Worm (Caenorhabditis elegans) whole organism, L1 larva: Measurements from ENCODE around the gene usp-4.

Experiments
- C04F5.9 ChIP-seq: sonication (generic microtip); optimal IDR thresholded peaks from 2 replicates; lab custom pipeline; 2016; ENCODE audit warnings: missing genetic modification characterization, missing compliant biosample characterization
- F16B12.6 ChIP-seq: fragments of 150-350 bp; optimal IDR thresholded peaks from 2 replicates; lab custom pipeline; 2014; ENCODE audit warnings: missing biosample characterization, missing genetic modification characterization
- Y116A8C.19 ChIP-seq: sonication (generic microtip); optimal IDR thresholded peaks from 2 replicates; lab custom pipeline; 2016; ENCODE audit warnings: missing compliant biosample characterization, missing genetic modification characterization, borderline replicate concordance
- aha-1 ChIP-seq: fragments of 150-350 bp; optimal IDR thresholded peaks from 2 replicates; lab custom pipeline; 2014; ENCODE audit warnings: missing biosample characterization, missing genetic modification characterization
- ama-1 ChIP-seq: fragments of 150-350 bp; optimal IDR thresholded peaks from 2 replicates; lab custom pipeline; 2014
- ceh-63 ChIP-seq: fragments of 200-800 bp; sonication (Bioruptor generic); optimal IDR thresholded peaks from 2 replicates; lab custom pipeline; 2018; ENCODE audit warnings: mild to moderate bottlenecking, missing genetic modification characterization, missing compliant biosample characterization
- ceh-82 ChIP-seq, 3 experiments: fragments of 150-350 bp in 1 of 3; sonication (generic microtip) in 2 of 3; optimal IDR thresholded peaks; 2 replicates each; lab custom pipeline; 2014 to 2017; ENCODE audit warnings: missing biosample characterization in 3 of 3, missing genetic modification characterization in 3 of 3
- ces-1 ChIP-seq: fragments of 150-350 bp; optimal IDR thresholded peaks from 2 replicates; lab custom pipeline; 2014; ENCODE audit warnings: missing biosample characterization, missing genetic modification reagents, missing genetic modification characterization
- dpl-1 ChIP-seq, 3 experiments: fragments of 150-350 bp in 2 of 3; sonication (generic microtip) in 1 of 3; optimal IDR thresholded peaks; 2 replicates each; lab custom pipeline; 2014 to 2017; ENCODE audit warnings: missing biosample characterization in 3 of 3, missing genetic modification characterization in 3 of 3, missing genetic modification reagents in 3 of 3
- efl-1 ChIP-seq, 4 experiments: fragments of 150-350 bp; optimal IDR thresholded peaks in 3 of 4; peaks in 1 of 4; 1 replicate in 1 of 4; 2 replicates in 3 of 4; lab custom pipeline; 2014; ENCODE audit warnings: missing biosample characterization in 2 of 4, missing genetic modification characterization in 2 of 4, missing genetic modification reagents in 2 of 4
- efl-3 ChIP-seq: fragments of 200-800 bp; sonication (Bioruptor generic); optimal IDR thresholded peaks from 2 replicates; lab custom pipeline; 2018; ENCODE audit warnings: mild to moderate bottlenecking, missing genetic modification characterization, missing compliant biosample characterization
- egl-13 ChIP-seq: sonication (generic microtip); optimal IDR thresholded peaks from 2 replicates; lab custom pipeline; 2016; ENCODE audit warnings: missing genotype, missing genetic modification reagents, missing genetic modification characterization, missing compliant biosample characterization
- egl-27 ChIP-seq, 2 experiments: fragments of 150-350 bp in 1 of 2; sonication (generic microtip); optimal IDR thresholded peaks; 3 replicates each; lab custom pipeline; 2017 to 2018; ENCODE audit warnings: missing biosample characterization in 2 of 2, missing genetic modification characterization in 2 of 2, missing genetic modification reagents in 2 of 2
- elt-2 ChIP-seq: sonication (generic microtip); optimal IDR thresholded peaks from 2 replicates; lab custom pipeline; 2016; ENCODE audit warnings: missing genetic modification characterization, mild to moderate bottlenecking, inconsistent platforms, missing compliant biosample characterization, missing genetic modification reagents
- fkh-8 ChIP-seq: sonication (generic microtip); optimal IDR thresholded peaks from 2 replicates; lab custom pipeline; 2016; ENCODE audit warnings: mild to moderate bottlenecking, missing genetic modification characterization, missing compliant biosample characterization
- fos-1 ChIP-seq: fragments of 150-350 bp; optimal IDR thresholded peaks from 2 replicates; lab custom pipeline; 2014; ENCODE audit warnings: missing biosample characterization, missing genetic modification characterization
- hlh-4 ChIP-seq: sonication (generic microtip); optimal IDR thresholded peaks from 2 replicates; lab custom pipeline; 2016; ENCODE audit warnings: mild to moderate bottlenecking, missing genetic modification characterization, missing compliant biosample characterization
- hpl-2 ChIP-seq: fragments of 150-350 bp; optimal IDR thresholded peaks from 2 replicates; lab custom pipeline; 2014; ENCODE audit warnings: missing biosample characterization, missing genetic modification reagents, missing genetic modification characterization
- isw-1 ChIP-seq: fragments of 200-800 bp; sonication (Bioruptor generic); IDR thresholded peaks from 2 replicates; pipeline ENCODE4 v1.3.6; 2022; ENCODE audit warnings: missing genetic modification characterization, missing compliant biosample characterization
- lin-14 ChIP-seq: fragments of 200-800 bp; sonication (Bioruptor generic); optimal IDR thresholded peaks from 2 replicates; lab custom pipeline; 2018; ENCODE audit warnings: mild to moderate bottlenecking, missing genetic modification characterization, moderate library complexity, missing compliant biosample characterization
- lin-35 ChIP-seq, 2 experiments: fragments of 150-350 bp; optimal IDR thresholded peaks; 2 replicates each; lab custom pipeline; 2014; ENCODE audit warnings: missing biosample characterization in 2 of 2, missing genetic modification characterization in 2 of 2, missing genetic modification reagents in 2 of 2
- lir-3 ChIP-seq: sonication (generic microtip); optimal IDR thresholded peaks from 2 replicates; lab custom pipeline; 2016; ENCODE audit warnings: mild to moderate bottlenecking, missing genetic modification characterization, moderate library complexity, missing compliant biosample characterization; ENCODE audit not compliant: poor library complexity
- lsy-2 ChIP-seq, 2 experiments: fragments of 150-350 bp; optimal IDR thresholded peaks; 2 replicates each; lab custom pipeline; 2014; ENCODE audit warnings: missing biosample characterization in 2 of 2, missing genetic modification characterization in 2 of 2
- mab-9 ChIP-seq: fragments of 200-800 bp; sonication (Bioruptor generic); IDR thresholded peaks from 2 replicates; pipeline ENCODE4 v1.3.6; 2022; ENCODE audit warnings: missing genetic modification reagents, missing genetic modification characterization, missing compliant biosample characterization
- mdl-1 ChIP-seq, 2 experiments: fragments of 150-350 bp; optimal IDR thresholded peaks; 2 replicates each; lab custom pipeline; 2014 to 2017; ENCODE audit warnings: missing biosample characterization in 2 of 2, missing genetic modification characterization in 2 of 2, inconsistent platforms in 1 of 2
- mef-2 ChIP-seq: fragments of 150-350 bp; optimal IDR thresholded peaks from 2 replicates; lab custom pipeline; 2014; ENCODE audit warnings: missing biosample characterization, missing genetic modification characterization
- nhr-12 ChIP-seq: sonication (generic microtip); optimal IDR thresholded peaks from 2 replicates; lab custom pipeline; 2017; ENCODE audit warnings: missing biosample characterization, missing genetic modification characterization
- nhr-19 ChIP-seq: fragments of 200-800 bp; sonication (Bioruptor generic); conservative IDR thresholded peaks from 2 replicates; pipeline ENCODE4 v1.3.6; 2022; ENCODE audit warnings: missing genetic modification characterization, missing compliant biosample characterization
- nhr-20 ChIP-seq: sonication (generic microtip); optimal IDR thresholded peaks from 2 replicates; lab custom pipeline; 2016; ENCODE audit warnings: mild to moderate bottlenecking, missing genetic modification characterization, missing compliant biosample characterization
- nhr-28 ChIP-seq: fragments of 150-350 bp; optimal IDR thresholded peaks from 2 replicates; lab custom pipeline; 2014; ENCODE audit warnings: missing biosample characterization, missing genetic modification characterization
- nhr-71 ChIP-seq: sonication (generic microtip); optimal IDR thresholded peaks from 2 replicates; lab custom pipeline; 2016; ENCODE audit warnings: mild to moderate bottlenecking, missing genetic modification characterization, moderate library complexity, missing compliant biosample characterization
- nhr-76 ChIP-seq: sonication (generic microtip); optimal IDR thresholded peaks from 2 replicates; lab custom pipeline; 2017; ENCODE audit warnings: missing biosample characterization, missing genetic modification characterization
- nhr-77 ChIP-seq: fragments of 150-350 bp; optimal IDR thresholded peaks from 2 replicates; lab custom pipeline; 2014; ENCODE audit warnings: missing biosample characterization, missing genetic modification characterization
- nhr-85 ChIP-seq: sonication (generic microtip); peaks from one replicate; lab custom pipeline; 2016; ENCODE audit warnings: missing genetic modification characterization, inconsistent platforms, missing compliant biosample characterization
- pag-3 ChIP-seq: sonication (generic microtip); optimal IDR thresholded peaks from 2 replicates; lab custom pipeline; 2017; ENCODE audit warnings: missing genetic modification characterization, mild to moderate bottlenecking, missing compliant biosample characterization, antibody characterized with exemption, borderline replicate concordance; ENCODE audit not compliant: insufficient read depth
- pax-3 ChIP-seq: fragments of 200-800 bp; sonication (Bioruptor generic); optimal IDR thresholded peaks from 2 replicates; lab custom pipeline; 2018; ENCODE audit warnings: mild to moderate bottlenecking, missing genetic modification characterization, moderate library complexity, missing compliant biosample characterization
- snu-23 ChIP-seq: sonication (generic microtip); optimal IDR thresholded peaks from 2 replicates; lab custom pipeline; 2016; ENCODE audit warnings: missing genetic modification characterization, missing compliant biosample characterization
- sup-37 ChIP-seq: fragments of 200-800 bp; sonication (Bioruptor generic); optimal IDR thresholded peaks from 2 replicates; lab custom pipeline; 2018; ENCODE audit warnings: mild to moderate bottlenecking, missing genetic modification characterization, missing compliant biosample characterization
- tlp-1 ChIP-seq: fragments of 150-350 bp; optimal IDR thresholded peaks from 2 replicates; lab custom pipeline; 2014; ENCODE audit warnings: missing biosample characterization, missing genetic modification characterization
- unc-62 ChIP-seq: fragments of 150-350 bp; optimal IDR thresholded peaks from 2 replicates; lab custom pipeline; 2014; ENCODE audit warnings: missing biosample characterization, missing genetic modification reagents, missing genetic modification characterization
- unc-98 ChIP-seq: fragments of 200-800 bp; sonication (Bioruptor generic); IDR thresholded peaks from 2 replicates; pipeline ENCODE4 v1.3.6; 2022; ENCODE audit warnings: missing genetic modification characterization, missing compliant biosample characterization
- vab-15 ChIP-seq: sonication (generic microtip); optimal IDR thresholded peaks from 2 replicates; lab custom pipeline; 2017; ENCODE audit warnings: missing genotype, mild to moderate bottlenecking, missing genetic modification characterization, missing compliant biosample characterization
- xbp-1 ChIP-seq: sonication (generic microtip); optimal IDR thresholded peaks from 2 replicates; lab custom pipeline; 2016; ENCODE audit warnings: missing genetic modification characterization, missing compliant biosample characterization
- zag-1 ChIP-seq: fragments of 150-350 bp; optimal IDR thresholded peaks from 2 replicates; lab custom pipeline; 2014; ENCODE audit warnings: missing biosample characterization, missing genetic modification characterization
- ztf-4 ChIP-seq: fragments of 150-350 bp; optimal IDR thresholded peaks from 2 replicates; lab custom pipeline; 2014; ENCODE audit warnings: missing biosample characterization, missing genetic modification characterization

The usp-4 gene

ce11 chrIV:6757011-6757410, at the start of gene usp-4:
Gene usp-4, plus strand, starts transcription at chrIV:6757311.
- TF ChIP-seq Y116A8C.19 (tag; lab: Kevin White, UChicago) (no peak), vab-15 (tag; lab: Kevin White, UChicago) (no peak), efl-3 (GFP tag; lab: Kevin White, UChicago) (no peak), unc-98 (GFP tag; lab: Robert Waterston, UW) (no peak), isw-1 (no peak), unc-62 (GFP tag; lab: Kevin White, UChicago) (no peak), lin-35 (GFP tag; optimal IDR thresholded peaks at IDR 0.05; lab: Kevin White, UChicago) (no peak), nhr-71 (tag; lab: Kevin White, UChicago) (no peak), fkh-8 (no peak), hlh-4 (tag; lab: Kevin White, UChicago) (no peak)

ce11 chrIV:6740190-6740589, 16.9 kb upstream of the usp-4 start, which contains the start of gene Y73B6A.3:
Gene Y73B6A.3, minus strand, starts transcription at chrIV:6740290.
- no peak for TF ChIP-seq nhr-12 (tag; lab: Kevin White, UChicago)
- TF ChIP-seq fos-1, result no peak
- TF ChIP-seq pag-3 (tag; lab: Kevin White, UChicago), result no peak
- TF ChIP-seq nhr-85 (tag; lab: Kevin White, UChicago), result no peak
- TF ChIP-seq mef-2, result no peak
- no peak for TF ChIP-seq C04F5.9 (tag; lab: Kevin White, UChicago)
- no peak for TF ChIP-seq pax-3 (tag; lab: Kevin White, UChicago)
- no peak for TF ChIP-seq zag-1
- no peak for TF ChIP-seq elt-2 (tag; lab: Kevin White, UChicago)
- TF ChIP-seq lin-14, result no peak
- no peak for TF ChIP-seq ztf-4 (tag; lab: Kevin White, UChicago)
- no peak for TF ChIP-seq egl-27 (tag; optimal IDR thresholded peaks at IDR 0.05; lab: Kevin White, UChicago)
- TF ChIP-seq tlp-1 (tag; lab: Kevin White, UChicago), result no peak
- TF ChIP-seq unc-98 (GFP tag; lab: Robert Waterston, UW), result no peak
- no peak for TF ChIP-seq nhr-19
- no peak for TF ChIP-seq lir-3 (tag; lab: Kevin White, UChicago)
- TF ChIP-seq snu-23 (GFP tag; lab: Kevin White, UChicago), result no peak

- TF ChIP-seq efl-3 (GFP tag; lab: Kevin White, UChicago) (no peak), nhr-85 (tag; lab: Kevin White, UChicago) (peak; percentile 31)
These were observed 15.0 kb upstream of the usp-4 start, which contains the start of gene smg-7 for ce11 chrIV:6742159-6742558. Gene smg-7, minus strand, starts transcription at chrIV:6742443.

DNA sequence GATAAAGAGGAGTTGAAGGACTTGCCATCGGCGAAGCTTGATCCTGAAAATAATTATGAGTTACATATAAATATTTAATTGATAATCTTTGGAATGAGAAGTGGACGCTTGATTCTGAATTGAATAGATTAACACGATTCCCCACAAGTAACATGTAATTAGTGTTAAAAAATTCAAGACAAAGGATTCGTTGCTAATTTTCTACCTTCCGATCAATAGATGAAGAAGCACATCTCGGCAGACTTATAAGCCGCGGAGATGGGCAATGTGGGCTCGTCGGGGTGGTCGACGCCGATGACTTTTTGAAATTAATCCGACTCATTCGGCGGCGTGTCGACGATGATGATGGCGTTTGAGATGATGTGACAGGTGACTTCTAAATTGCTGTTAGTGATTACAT, 10.0 kb upstream of the usp-4 start:
- TF ChIP-seq efl-1 (optimal IDR thresholded peaks at IDR 0.05; lab: Kevin White, UChicago), result no peak
- peak in 1 of 2 experiments; percentile 76 for TF ChIP-seq efl-1 (GFP tag; optimal IDR thresholded peaks at IDR 0.05 in 1 of 2; lab: Kevin White, UChicago)
- TF ChIP-seq unc-62 (GFP tag; lab: Kevin White, UChicago), result no peak
- no peak for TF ChIP-seq tlp-1 (tag; lab: Kevin White, UChicago)
- TF ChIP-seq lsy-2 (tag; optimal IDR thresholded peaks at IDR 0.05; lab: Kevin White, UChicago), result no peak
- TF ChIP-seq ama-1, result no peak

DNA sequence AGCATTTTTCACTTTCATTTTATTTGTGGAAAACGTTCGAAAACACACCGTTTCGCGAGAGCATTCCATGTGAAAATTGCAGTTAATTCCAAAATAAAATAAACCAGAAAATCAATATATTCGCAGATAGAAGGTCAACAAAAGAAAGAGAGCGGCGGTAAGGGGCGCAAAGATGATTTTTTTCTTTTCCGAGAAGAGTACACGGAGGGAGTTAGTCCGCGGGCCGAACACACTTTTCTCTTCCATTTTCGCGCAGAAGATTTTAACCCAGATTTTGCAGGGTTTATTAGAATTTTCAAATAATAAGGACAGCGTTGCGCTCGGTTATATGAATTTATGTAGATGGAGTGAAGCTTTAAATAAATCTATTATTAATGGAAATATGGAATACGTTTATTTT, 9.5 kb upstream of the usp-4 start:
- TF ChIP-seq mdl-1 (tag; optimal IDR thresholded peaks at IDR 0.05; lab: Kevin White, UChicago), result no peak
- no peak for TF ChIP-seq nhr-12 (tag; lab: Kevin White, UChicago)
- no peak for TF ChIP-seq unc-98 (GFP tag; lab: Robert Waterston, UW)
- no peak for TF ChIP-seq nhr-28
- TF ChIP-seq ceh-82 (tag; optimal IDR thresholded peaks at IDR 0.05; lab: Kevin White, UChicago), result no peak
- no peak for TF ChIP-seq egl-13 (tag; lab: Kevin White, UChicago)
- TF ChIP-seq xbp-1 (tag; lab: Kevin White, UChicago), result peak; percentile 36
- no peak for TF ChIP-seq mab-9 (GFP tag; lab: Robert Waterston, UW)
- TF ChIP-seq F16B12.6 (tag; lab: Kevin White, UChicago), result no peak
- no peak for TF ChIP-seq ces-1 (GFP tag; lab: Kevin White, UChicago)
- TF ChIP-seq nhr-76, result no peak
- TF ChIP-seq ztf-4 (tag; lab: Kevin White, UChicago), result no peak
- TF ChIP-seq hpl-2 (GFP tag; lab: Kevin White, UChicago), result no peak
- no peak for TF ChIP-seq sup-37 (GFP tag; lab: Kevin White, UChicago)
- TF ChIP-seq nhr-20 (tag; lab: Kevin White, UChicago), result peak; percentile 59
- peak; percentile 18 to 31 (median 31) for TF ChIP-seq dpl-1 (GFP tag; optimal IDR thresholded peaks at IDR 0.05; lab: Kevin White, UChicago)
- no peak for TF ChIP-seq nhr-77 (tag; lab: Kevin White, UChicago)
- TF ChIP-seq ceh-63 (GFP tag; lab: Kevin White, UChicago), result no peak
- no peak for TF ChIP-seq hlh-4 (tag; lab: Kevin White, UChicago)
- no peak for TF ChIP-seq aha-1 (tag; lab: Kevin White, UChicago)
